Fruit fly (Drosophila melanogaster): Measurements from ENCODE around the gene Tmem43.
A peak's percentile ranks its signal among the peaks of the same experiment; 100 is the strongest.

The Tmem43 gene

DNA sequence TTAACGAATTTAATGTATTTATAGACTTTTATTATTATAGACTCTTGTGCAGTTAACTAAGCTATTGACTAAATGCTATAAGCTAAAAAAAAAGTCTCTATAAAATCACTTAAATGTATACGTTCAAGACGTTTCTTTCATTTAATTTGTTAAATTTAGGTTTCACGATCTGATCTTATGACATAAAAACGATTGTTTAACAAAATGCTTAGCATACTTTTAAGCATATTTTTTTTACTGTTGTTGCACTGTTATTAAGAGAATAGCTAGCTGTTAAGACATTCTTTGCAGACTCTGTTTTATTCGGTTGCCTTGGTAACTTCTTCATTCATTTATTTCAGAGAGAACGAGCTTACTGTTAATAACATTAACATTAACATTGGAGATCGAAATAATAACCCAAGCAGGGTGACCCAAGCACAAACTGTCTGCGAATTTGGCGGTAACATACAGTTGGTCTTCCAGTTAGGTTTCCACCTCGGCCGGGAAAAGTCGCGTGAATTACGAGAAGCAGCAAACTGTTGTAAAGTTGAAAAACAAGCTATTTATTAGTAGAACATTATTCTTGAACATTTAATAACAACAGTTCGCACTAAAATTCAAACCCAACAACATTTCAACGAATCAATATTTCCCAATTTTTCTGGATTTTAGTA, 46.2 kb downstream of the Tmem43 start, which contains the start of gene CG32365 (continued):
- TF ChIP-seq hb (GFP tag; IDR thresholded peaks at IDR 0.05; ENCODE audit: partially characterized antibody) (no peak), Neu2 (GFP tag; optimal IDR thresholded peaks at IDR 0.05; ENCODE audit: borderline replicate concordance) (no peak), CG10431 (GFP tag; optimal IDR thresholded peaks at IDR 0.05) (no peak), ham (GFP tag; IDR thresholded peaks at IDR 0.05) (no peak), fru (optimal IDR thresholded peaks at IDR 0.05) (no peak), dimm (GFP tag; IDR thresholded peaks at IDR 0.05) (no peak), ap (GFP tag; IDR thresholded peaks at IDR 0.05) (no peak), NfI (GFP tag; optimal IDR thresholded peaks at IDR 0.05) (peak; percentile 23), Hsf (GFP tag; optimal IDR thresholded peaks at IDR 0.05) (no peak), aop (GFP tag; IDR thresholded peaks at IDR 0.05) (no peak), CG2712 (tag; optimal IDR thresholded peaks at IDR 0.05) (no peak), wdn (GFP tag; IDR thresholded peaks at IDR 0.05) (no peak), CG13296 (GFP tag; optimal IDR thresholded peaks at IDR 0.05) (peak; percentile 52), CG33213 (GFP tag; optimal IDR thresholded peaks at IDR 0.05) (no peak), Rx (GFP tag; IDR thresholded peaks at IDR 0.05) (no peak), CG15696 (tag; optimal IDR thresholded peaks at IDR 0.05) (no peak), CG1233 (GFP tag; optimal IDR thresholded peaks at IDR 0.05) (peak; percentile 36), CG3065 (GFP tag; optimal IDR thresholded peaks at IDR 0.05) (no peak), toy (GFP tag; IDR thresholded peaks at IDR 0.05) (no peak), CG13775 (GFP tag; optimal IDR thresholded peaks at IDR 0.05) (no peak), MESR4 (GFP tag; optimal IDR thresholded peaks at IDR 0.05) (no peak), jing (GFP tag; optimal IDR thresholded peaks at IDR 0.05) (no peak), CG10274 (GFP tag; optimal IDR thresholded peaks at IDR 0.05) (no peak), H15 (GFP tag; IDR thresholded peaks at IDR 0.05) (no peak), CG30431 (GFP tag; optimal IDR thresholded peaks at IDR 0.05) (no peak), fd3F (GFP tag; optimal IDR thresholded peaks at IDR 0.05) (no peak), shn (GFP tag; optimal IDR thresholded peaks at IDR 0.05) (no peak), Awh (GFP tag; IDR thresholded peaks at IDR 0.05) (no peak), CG7987 (GFP tag; optimal IDR thresholded peaks at IDR 0.05) (peak; percentile 4), Rfx (GFP tag; IDR thresholded peaks at IDR 0.05) (peak; percentile 68), esg (GFP tag; conservative IDR thresholded peaks at IDR 0.05) (no peak), Fer1 (GFP tag; optimal IDR thresholded peaks at IDR 0.05) (peak; percentile 44), CG42726 (GFP tag; IDR thresholded peaks at IDR 0.05; ENCODE audit: partially characterized antibody) (no peak), vnd (GFP tag; IDR thresholded peaks at IDR 0.05; ENCODE audit: partially characterized antibody) (no peak), croc (GFP tag; conservative IDR thresholded peaks at IDR 0.05) (no peak), Tbp (GFP tag; optimal IDR thresholded peaks at IDR 0.05) (no peak), CG10543 (GFP tag; optimal IDR thresholded peaks at IDR 0.05) (peak; percentile 18), CG9727 (GFP tag; optimal IDR thresholded peaks at IDR 0.05) (no peak), CG4282 (GFP tag; optimal IDR thresholded peaks at IDR 0.05) (no peak), Taf1 (GFP tag; IDR thresholded peaks at IDR 0.05) (no peak), CG34224 (GFP tag; IDR thresholded peaks at IDR 0.05; ENCODE audit: partially characterized antibody) (0 out of 3 replicates have a peak, but pooled peaks have one; percentile 45), cad (GFP tag; optimal IDR thresholded peaks at IDR 0.05) (peak; percentile 34), Asciz (GFP tag; optimal IDR thresholded peaks at IDR 0.05) (peak; percentile 7), CG5245 (GFP tag; optimal IDR thresholded peaks at IDR 0.05) (no peak), Bteb2 (GFP tag; optimal IDR thresholded peaks at IDR 0.05) (no peak), pum (GFP tag; optimal IDR thresholded peaks at IDR 0.05) (no peak), CG3163 (GFP tag; optimal IDR thresholded peaks at IDR 0.05) (peak; percentile 1), CG12391 (tag; optimal IDR thresholded peaks at IDR 0.05) (peak; percentile 3), CG33557 (GFP tag; optimal IDR thresholded peaks at IDR 0.05) (no peak), HLH3B (GFP tag; IDR thresholded peaks at IDR 0.05) (no peak), Chrac-16 (GFP tag; optimal IDR thresholded peaks at IDR 0.05) (no peak), Hr39 (optimal IDR thresholded peaks at IDR 0.05) (no peak)
